Worm (Caenorhabditis elegans) whole organism, L4 larva: ENCODE results near the gene metr-1.

Source experiments
- F44E2.7 ChIP-seq: fragments of 200-800 bp; sonication (Bioruptor generic); IDR thresholded peaks from 2 replicates; pipeline ENCODE4 v2.1.2; 2022; ENCODE audit warnings: missing genetic modification characterization, missing compliant biosample characterization
- F49E8.2 ChIP-seq: sonication (generic microtip); optimal IDR thresholded peaks from 2 replicates; lab custom pipeline; 2016; ENCODE audit warnings: missing compliant biosample characterization, mild to moderate bottlenecking, missing genetic modification characterization, borderline replicate concordance
- Y105C5A.15 ChIP-seq: fragments of 200-800 bp; sonication (Bioruptor generic); IDR thresholded peaks from 2 replicates; pipeline ENCODE4 v1.3.6; 2022; ENCODE audit warnings: missing genetic modification characterization, missing compliant biosample characterization
- aha-1 ChIP-seq: fragments of 150-350 bp; peaks from one replicate; lab custom pipeline; 2014; ENCODE audit warnings: missing biosample characterization, missing genetic modification characterization
- ama-1 ChIP-seq: fragments of 150-350 bp; optimal IDR thresholded peaks from 2 replicates; lab custom pipeline; 2014; ENCODE audit warnings: inconsistent platforms, mixed read lengths
- ceh-28 ChIP-seq: fragments of 150-350 bp; optimal IDR thresholded peaks from 2 replicates; lab custom pipeline; 2014; ENCODE audit warnings: missing biosample characterization, missing genetic modification reagents, missing genetic modification characterization
- ceh-32 ChIP-seq: sonication (generic microtip); optimal IDR thresholded peaks from 2 replicates; lab custom pipeline; 2016; ENCODE audit warnings: mild to moderate bottlenecking, missing genetic modification characterization, missing compliant biosample characterization; ENCODE audit not compliant: poor library complexity
- daf-12 ChIP-seq: fragments of 150-350 bp; optimal IDR thresholded peaks from 2 replicates; lab custom pipeline; 2014; ENCODE audit warnings: missing biosample characterization, missing genetic modification reagents, missing genetic modification characterization
- daf-16 ChIP-seq, 3 experiments: sonication (generic microtip); optimal IDR thresholded peaks; 2 replicates each; lab custom pipeline; 2016 to 2017; ENCODE audit warnings: missing genetic modification characterization in 3 of 3, missing genetic modification reagents in 3 of 3, mild to moderate bottlenecking in 2 of 3, missing compliant biosample characterization in 2 of 3, missing biosample characterization in 1 of 3, moderate library complexity in 1 of 3
- dmd-6 ChIP-seq: fragments of 200-800 bp; sonication (Bioruptor generic); IDR thresholded peaks from 2 replicates; pipeline ENCODE4 v1.3.6; 2022; ENCODE audit warnings: missing genetic modification reagents, missing genetic modification characterization, missing compliant biosample characterization
- dmd-9 ChIP-seq: fragments of 200-800 bp; sonication (Bioruptor generic); IDR thresholded peaks from 2 replicates; pipeline ENCODE4 v1.3.6; 2022; ENCODE audit warnings: missing genetic modification reagents, missing genetic modification characterization, missing compliant biosample characterization
- duxl-1 ChIP-seq: sonication (generic microtip); optimal IDR thresholded peaks from 2 replicates; lab custom pipeline; 2016; ENCODE audit warnings: mild to moderate bottlenecking, missing genetic modification characterization, moderate library complexity, missing compliant biosample characterization; ENCODE audit not compliant: poor library complexity
- egl-27 ChIP-seq: sonication (generic microtip); optimal IDR thresholded peaks from 3 replicates; lab custom pipeline; 2017; ENCODE audit warnings: missing biosample characterization, missing genetic modification reagents, missing genetic modification characterization
- egl-43 ChIP-seq: fragments of 200-800 bp; sonication (Bioruptor generic); IDR thresholded peaks from 2 replicates; pipeline ENCODE4 v1.3.6; 2022; ENCODE audit warnings: missing genetic modification reagents, missing genetic modification characterization, missing compliant biosample characterization
- gei-8 ChIP-seq: fragments of 200-800 bp; sonication (Bioruptor generic); optimal IDR thresholded peaks from 2 replicates; lab custom pipeline; 2018; ENCODE audit warnings: mild to moderate bottlenecking, missing genetic modification characterization, missing compliant biosample characterization
- hlh-11 ChIP-seq: fragments of 200-800 bp; sonication (Bioruptor generic); optimal IDR thresholded peaks from 2 replicates; lab custom pipeline; 2018; ENCODE audit warnings: mild to moderate bottlenecking, missing genetic modification characterization, missing compliant biosample characterization
- hlh-30 ChIP-seq: sonication (generic microtip); optimal IDR thresholded peaks from 2 replicates; lab custom pipeline; 2017; ENCODE audit warnings: antibody characterized with exemption, mild to moderate bottlenecking, missing genetic modification characterization, missing compliant biosample characterization; ENCODE audit not compliant: insufficient read depth
- hmg-1.1 ChIP-seq: fragments of 200-800 bp; sonication (Bioruptor generic); IDR thresholded peaks from 2 replicates; pipeline ENCODE4 v1.3.6; 2022; ENCODE audit warnings: missing genetic modification reagents, missing genetic modification characterization, missing compliant biosample characterization
- jun-1 ChIP-seq: fragments of 150-350 bp; optimal IDR thresholded peaks from 2 replicates; lab custom pipeline; 2014; ENCODE audit warnings: missing biosample characterization, missing genetic modification reagents, missing genetic modification characterization
- lin-15B ChIP-seq: fragments of 150-350 bp; sonication (generic microtip); optimal IDR thresholded peaks from 3 replicates; lab custom pipeline; 2014; ENCODE audit warnings: missing biosample characterization, missing genetic modification characterization
- lin-38 ChIP-seq: fragments of 200-800 bp; sonication (Bioruptor generic); IDR thresholded peaks from 2 replicates; pipeline ENCODE4 v1.3.6; 2022; ENCODE audit warnings: missing genetic modification reagents, missing genetic modification characterization, missing compliant biosample characterization
- lin-39 ChIP-seq: fragments of 150-350 bp; optimal IDR thresholded peaks from 2 replicates; lab custom pipeline; 2014; ENCODE audit warnings: missing biosample characterization, missing genetic modification reagents, missing genetic modification characterization
- lir-3 ChIP-seq: sonication (generic microtip); optimal IDR thresholded peaks from 2 replicates; lab custom pipeline; 2016; ENCODE audit warnings: mild to moderate bottlenecking, missing genetic modification characterization, missing compliant biosample characterization
- madf-5 ChIP-seq, 2 experiments: fragments of 200-800 bp; sonication (Bioruptor generic); IDR thresholded peaks; 2 replicates each; pipeline ENCODE4 v1.3.6; 2022; ENCODE audit warnings: missing compliant biosample characterization in 2 of 2, missing genetic modification characterization in 2 of 2
- madf-9 ChIP-seq: fragments of 200-800 bp; sonication (Bioruptor generic); conservative IDR thresholded peaks from 2 replicates; pipeline ENCODE4 v1.3.6; 2022; ENCODE audit warnings: missing genetic modification reagents, missing genetic modification characterization, missing compliant biosample characterization
- mdl-1 ChIP-seq, 2 experiments: fragments of 150-350 bp in 1 of 2; sonication (generic microtip) in 1 of 2; optimal IDR thresholded peaks; 2 replicates each; lab custom pipeline; 2014 to 2017; ENCODE audit warnings: missing biosample characterization in 2 of 2, missing genetic modification characterization in 2 of 2
- mdt-29 ChIP-seq: fragments of 200-800 bp; sonication (Bioruptor generic); IDR thresholded peaks from 2 replicates; pipeline ENCODE4 v1.3.6; 2022; ENCODE audit warnings: missing genetic modification reagents, missing genetic modification characterization, missing compliant biosample characterization
- mes-2 ChIP-seq: sonication (generic microtip); optimal IDR thresholded peaks from 2 replicates; lab custom pipeline; 2016; ENCODE audit warnings: missing genotype, mild to moderate bottlenecking, missing genetic modification characterization, missing compliant biosample characterization; ENCODE audit not compliant: poor library complexity, severe bottlenecking
- mxl-3 ChIP-seq: fragments of 200-800 bp; sonication (Bioruptor generic); optimal IDR thresholded peaks from 2 replicates; lab custom pipeline; 2018; ENCODE audit warnings: mild to moderate bottlenecking, missing genetic modification characterization, missing compliant biosample characterization
- nhr-102 ChIP-seq: sonication (generic microtip); optimal IDR thresholded peaks from 2 replicates; lab custom pipeline; 2016; ENCODE audit warnings: mild to moderate bottlenecking, missing genetic modification characterization, moderate library complexity, missing compliant biosample characterization
- nhr-11 ChIP-seq: fragments of 150-350 bp; optimal IDR thresholded peaks from 2 replicates; lab custom pipeline; 2014; ENCODE audit warnings: missing biosample characterization, missing genetic modification characterization
- nhr-25 ChIP-seq: sonication (generic microtip); optimal IDR thresholded peaks from 2 replicates; lab custom pipeline; 2017; ENCODE audit warnings: missing genetic modification characterization, mild to moderate bottlenecking, missing compliant biosample characterization, antibody characterized with exemption, moderate library complexity, borderline replicate concordance; ENCODE audit not compliant: insufficient read depth
- nhr-28 ChIP-seq: fragments of 150-350 bp; optimal IDR thresholded peaks from 2 replicates; lab custom pipeline; 2014; ENCODE audit warnings: missing biosample characterization, missing genetic modification characterization
- nhr-77 ChIP-seq: fragments of 150-350 bp; optimal IDR thresholded peaks from 2 replicates; lab custom pipeline; 2014; ENCODE audit warnings: missing biosample characterization, missing genetic modification characterization
- pha-4 ChIP-seq, 2 experiments: fragments of 150-350 bp in 1 of 2; fragments of 200-800 bp in 1 of 2; sonication (Bioruptor generic) in 1 of 2; IDR thresholded peaks in 1 of 2; optimal IDR thresholded peaks in 1 of 2; 2 replicates each; pipeline versions ENCODE4 v1.3.6 to Lab custom; 2014 to 2022; ENCODE audit warnings: missing genetic modification characterization in 2 of 2, missing genetic modification reagents in 2 of 2, missing biosample characterization in 1 of 2, missing compliant biosample characterization in 1 of 2
- pqm-1 ChIP-seq: sonication (generic microtip); optimal IDR thresholded peaks from 2 replicates; lab custom pipeline; 2017; ENCODE audit warnings: missing biosample characterization, missing genetic modification characterization
- rbr-2 ChIP-seq: sonication (generic microtip); optimal IDR thresholded peaks from 2 replicates; lab custom pipeline; 2016; ENCODE audit warnings: missing genotype, missing genetic modification characterization, missing compliant biosample characterization
- set-16 ChIP-seq: fragments of 200-800 bp; sonication (Bioruptor generic); IDR thresholded peaks from 2 replicates; pipeline ENCODE4 v1.3.6; 2022; ENCODE audit warnings: missing genetic modification reagents, missing genetic modification characterization, missing compliant biosample characterization
- skn-1 ChIP-seq: fragments of 150-350 bp; optimal IDR thresholded peaks from 2 replicates; lab custom pipeline; 2014; ENCODE audit warnings: missing biosample characterization, missing genetic modification characterization
- snpc-1.2 ChIP-seq: fragments of 200-800 bp; sonication (Bioruptor generic); IDR thresholded peaks from 2 replicates; pipeline ENCODE4 v1.3.6; 2022; ENCODE audit warnings: missing genetic modification reagents, missing genetic modification characterization, missing compliant biosample characterization
- spr-3 ChIP-seq: fragments of 200-800 bp; sonication (Bioruptor generic); optimal IDR thresholded peaks from 2 replicates; lab custom pipeline; 2018; ENCODE audit warnings: mild to moderate bottlenecking, missing genetic modification characterization, missing compliant biosample characterization
- unc-130 ChIP-seq: sonication (generic microtip); optimal IDR thresholded peaks from 2 replicates; lab custom pipeline; 2016; ENCODE audit warnings: missing genetic modification reagents, missing genetic modification characterization, missing compliant biosample characterization
- unc-62 ChIP-seq, 3 experiments: fragments of 150-350 bp in 1 of 3; sonication (generic microtip); optimal IDR thresholded peaks in 2 of 3; peaks in 1 of 3; 1 replicate in 1 of 3; 2 replicates in 2 of 3; lab custom pipeline; 2014 to 2017; ENCODE audit warnings: missing biosample characterization in 3 of 3, missing genetic modification characterization in 3 of 3, missing genetic modification reagents in 3 of 3, missing genotype in 1 of 3
- vab-7 ChIP-seq: fragments of 200-800 bp; sonication (Bioruptor generic); IDR thresholded peaks from 2 replicates; pipeline ENCODE4 v1.3.6; 2022; ENCODE audit warnings: missing genetic modification reagents, missing genetic modification characterization, missing compliant biosample characterization
- zfp-3 ChIP-seq: fragments of 200-800 bp; sonication (Bioruptor generic); conservative IDR thresholded peaks from 2 replicates; pipeline ENCODE4 v1.3.6; 2022; ENCODE audit warnings: missing genetic modification reagents, missing genetic modification characterization, missing compliant biosample characterization

Gene metr-1

ce11 chrII:10950107-10950679 is 23.8 kb downstream of the metr-1 start, which contains the start of gene gst-5:
Gene gst-5 (plus strand): TSS chrII:10950352.
- TF ChIP-seq hmg-1.1 (GFP tag; lab: Robert Waterston, UW) (peak; percentile 31; the same call in 1 of the 2 replicates), madf-5 (GFP tag; IDR thresholded peaks at IDR 0.05; lab: Robert Waterston, UW) (no peak), nhr-77 (tag; lab: Kevin White, UChicago) (peak; percentile 1), aha-1 (tag; lab: Kevin White, UChicago) (no peak), egl-43 (GFP tag; lab: Robert Waterston, UW) (no peak), dmd-6 (GFP tag; lab: Robert Waterston, UW) (peak; percentile 24; the same call in 1 of the 2 replicates), mxl-3 (GFP tag; lab: Kevin White, UChicago) (peak; percentile 92), gei-8 (GFP tag; lab: Kevin White, UChicago) (no peak), hlh-11 (peak; percentile 37), zfp-3 (GFP tag; lab: Robert Waterston, UW) (no peak), unc-62 (GFP tag; optimal IDR thresholded peaks at IDR 0.05 in 1 of 2; lab: Kevin White, UChicago) (peak in 1 of 2 experiments; percentile 31), unc-62 (tag; optimal IDR thresholded peaks at IDR 0.05; lab: Kevin White, UChicago) (no peak), snpc-1.2 (GFP tag; lab: Robert Waterston, UW) (no peak), jun-1 (tag; lab: Kevin White, UChicago) (no peak), mdl-1 (tag; optimal IDR thresholded peaks at IDR 0.05; lab: Kevin White, UChicago) (no peak), daf-16 (GFP tag; optimal IDR thresholded peaks at IDR 0.05; lab: Kevin White, UChicago) (no peak), daf-16 (tag; optimal IDR thresholded peaks at IDR 0.05; lab: Kevin White, UChicago) (peak; percentile 68), pqm-1 (tag; lab: Kevin White, UChicago) (peak; percentile 38), vab-7 (GFP tag; lab: Robert Waterston, UW) (no peak), unc-130 (GFP tag; lab: Kevin White, UChicago) (no peak), mes-2 (no peak), hlh-30 (tag; lab: Kevin White, UChicago) (no peak), ceh-28 (tag; lab: Kevin White, UChicago) (no peak), rbr-2 (tag; lab: Kevin White, UChicago) (no peak), nhr-28 (tag; lab: Kevin White, UChicago) (peak; percentile 98), nhr-102 (peak; percentile 55), lin-38 (GFP tag; lab: Robert Waterston, UW) (no peak), nhr-11 (tag; lab: Kevin White, UChicago) (peak; percentile 58), pha-4 (GFP tag; IDR thresholded peaks at IDR 0.05; lab: Robert Waterston, UW) (0 out of 2 replicates have a peak, but pooled peaks have one; percentile 11), pha-4 (tag; optimal IDR thresholded peaks at IDR 0.05; lab: Kevin White, UChicago) (no peak)

- TF ChIP-seq Y105C5A.15 (GFP tag; lab: Robert Waterston, UW), result no peak
- no peak for TF ChIP-seq lir-3
- no peak for TF ChIP-seq daf-12 (tag; lab: Kevin White, UChicago)
- no peak for TF ChIP-seq spr-3
- no peak for TF ChIP-seq ceh-32 (tag; lab: Kevin White, UChicago)
- no peak for TF ChIP-seq F44E2.7
- no peak for TF ChIP-seq set-16 (GFP tag; lab: Robert Waterston, UW)
- TF ChIP-seq lin-39, result no peak
- no peak for TF ChIP-seq skn-1 (tag; lab: Kevin White, UChicago)
- no peak for TF ChIP-seq F49E8.2 (tag; lab: Kevin White, UChicago)
- no peak for TF ChIP-seq mdt-29
- TF ChIP-seq dmd-9 (GFP tag; lab: Robert Waterston, UW), result no peak
- TF ChIP-seq vab-7 (GFP tag; lab: Robert Waterston, UW), result no peak
- no peak for TF ChIP-seq nhr-25
- TF ChIP-seq madf-9 (GFP tag; lab: Robert Waterston, UW), result no peak
- no peak for TF ChIP-seq egl-27
- no peak for TF ChIP-seq duxl-1 (tag; lab: Kevin White, UChicago)
- no peak for TF ChIP-seq ama-1 (lab: Kevin White, UChicago)
- TF ChIP-seq lin-38 (GFP tag; lab: Robert Waterston, UW), result no peak
- TF ChIP-seq lin-15B (tag; lab: Kevin White, UChicago), result no peak
- TF ChIP-seq, all 104 proteins: peak for 0
Observed at ce11 chrII:10953065-10953464, 26.7 kb downstream of the metr-1 start, which contains the start of gene nos-1. Gene nos-1 (minus strand): TSS chrII:10953165.
